Fruit fly (Drosophila melanogaster): ENCODE results near the gene msi.

msi gene

dm6 chr3R:25543565-25544317, 27.8 kb downstream of the msi start (continued):
- TF ChIP-seq dmrt11E (tag; optimal IDR thresholded peaks at IDR 0.05) (peak; percentile 33), CG14860 (GFP tag; IDR thresholded peaks at IDR 0.05; ENCODE audit: partially characterized antibody) (no peak), CG15601 (tag; optimal IDR thresholded peaks at IDR 0.05) (peak; percentile 24), CG15269 (tag; optimal IDR thresholded peaks at IDR 0.05) (peak; percentile 21), CG17361 (GFP tag; IDR thresholded peaks at IDR 0.05) (0 out of 3 replicates have a peak, but pooled peaks have one; percentile 24), CG11504 (tag; optimal IDR thresholded peaks at IDR 0.05) (peak; percentile 36), CG4617 (GFP tag; optimal IDR thresholded peaks at IDR 0.05; ENCODE audit: borderline replicate concordance) (no peak), Doc3 (GFP tag; IDR thresholded peaks at IDR 0.05; ENCODE audit: partially characterized antibody) (no peak), fd3F (GFP tag; optimal IDR thresholded peaks at IDR 0.05) (peak; percentile 10), sd (tag; optimal IDR thresholded peaks at IDR 0.05) (peak; percentile 16)

- TF ChIP-seq vvl (GFP tag; IDR thresholded peaks at IDR 0.05) (peak; percentile 68), run (tag; optimal IDR thresholded peaks at IDR 0.05) (peak; percentile 55), zen (tag; optimal IDR thresholded peaks at IDR 0.05) (no peak), D19A (tag; optimal IDR thresholded peaks at IDR 0.05) (no peak), CG15601 (tag; optimal IDR thresholded peaks at IDR 0.05) (no peak), oc (tag; optimal IDR thresholded peaks at IDR 0.05) (peak; percentile 79)
Observed at dm6 chr3R:25549740-25550139, 33.8 kb downstream of the msi start.

dm6 chr3R:25550428-25550827, 34.5 kb downstream of the msi start:
- TF ChIP-seq CG10274 (GFP tag; optimal IDR thresholded peaks at IDR 0.05): no peak
- no peak for TF ChIP-seq sens-2 (GFP tag; IDR thresholded peaks at IDR 0.05)
- no peak for TF ChIP-seq Fer2 (tag; optimal IDR thresholded peaks at IDR 0.05)
- no peak for TF ChIP-seq CG15514 (GFP tag; optimal IDR thresholded peaks at IDR 0.05)
- TF ChIP-seq Kr (GFP tag; optimal IDR thresholded peaks at IDR 0.05): no peak
- no peak for TF ChIP-seq NC2β (GFP tag; optimal IDR thresholded peaks at IDR 0.05)
- TF ChIP-seq run (tag; optimal IDR thresholded peaks at IDR 0.05): no peak
- no peak for TF ChIP-seq CG15696 (tag; optimal IDR thresholded peaks at IDR 0.05)
- TF ChIP-seq CG2712 (tag; optimal IDR thresholded peaks at IDR 0.05): no peak
- peak; percentile 35 for TF ChIP-seq Vsx1 (GFP tag; optimal IDR thresholded peaks at IDR 0.05)
- TF ChIP-seq nom (GFP tag; optimal IDR thresholded peaks at IDR 0.05): no peak
- TF ChIP-seq usp (GFP tag; optimal IDR thresholded peaks at IDR 0.05): no peak
- no peak for TF ChIP-seq pb (GFP tag; optimal IDR thresholded peaks at IDR 0.05)
- no peak for TF ChIP-seq CG11085 (GFP tag; IDR thresholded peaks at IDR 0.05)
- TF ChIP-seq lov (optimal IDR thresholded peaks at IDR 0.05): no peak
- TF ChIP-seq lov (GFP tag; IDR thresholded peaks at IDR 0.05): no peak
- no peak for TF ChIP-seq lab (GFP tag; optimal IDR thresholded peaks at IDR 0.05)
- no peak for TF ChIP-seq Spps (tag; optimal IDR thresholded peaks at IDR 0.05)
- no peak for TF ChIP-seq HmgZ (tag; optimal IDR thresholded peaks at IDR 0.05)
- TF ChIP-seq Awh (GFP tag; IDR thresholded peaks at IDR 0.05): peak; percentile 79
- no peak for TF ChIP-seq Sry-δ (GFP tag; optimal IDR thresholded peaks at IDR 0.05)
- TF ChIP-seq tin (GFP tag; optimal IDR thresholded peaks at IDR 0.05): no peak
- TF ChIP-seq CG13123 (GFP tag; optimal IDR thresholded peaks at IDR 0.05): no peak
- no peak for TF ChIP-seq ac (GFP tag; optimal IDR thresholded peaks at IDR 0.05)
- no peak for TF ChIP-seq tna (GFP tag; IDR thresholded peaks at IDR 0.05; ENCODE audit: partially characterized antibody)
- TF ChIP-seq abd-A (tag; optimal IDR thresholded peaks at IDR 0.05): peak; percentile 62
- no peak for TF ChIP-seq E2f1 (GFP tag; IDR thresholded peaks at IDR 0.05)
- TF ChIP-seq CG4424 (GFP tag; optimal IDR thresholded peaks at IDR 0.05): no peak
- TF ChIP-seq cas (GFP tag; IDR thresholded peaks at IDR 0.05): no peak
- TF ChIP-seq CG10147 (GFP tag; optimal IDR thresholded peaks at IDR 0.05): no peak
- no peak for TF ChIP-seq CG2202 (tag; optimal IDR thresholded peaks at IDR 0.05)
- peak; percentile 57 for TF ChIP-seq sens (GFP tag)
- TF ChIP-seq CG5245 (GFP tag; optimal IDR thresholded peaks at IDR 0.05): no peak
